Fruit fly (Drosophila melanogaster): ENCODE results near the gene CG13116.

The CG13116 gene

DNA sequence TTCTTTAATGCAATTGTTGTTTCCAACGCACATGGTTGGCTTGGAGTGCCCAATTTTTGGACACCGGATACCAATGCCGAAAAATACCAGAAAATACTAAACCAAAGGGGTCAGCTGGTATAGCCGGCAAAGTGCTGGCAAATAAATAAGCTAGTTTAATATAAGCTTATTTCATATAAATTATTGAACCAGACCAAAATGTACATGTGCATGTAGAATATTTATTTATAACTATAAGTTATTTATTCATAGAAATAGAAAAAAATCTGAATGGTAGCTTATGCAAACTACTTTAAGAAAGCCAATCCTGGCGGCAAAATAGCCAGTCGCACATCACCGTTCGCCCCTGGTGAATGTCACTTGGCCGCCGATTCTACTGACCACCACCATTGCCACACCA is 29.3 kb upstream of the CG13116 start, which contains the start of gene pelo:
TSS of gene pelo (plus strand) at position 357 of the 400 bp plus-strand sequence.
- TF ChIP-seq CG8478 (optimal IDR thresholded peaks at IDR 0.05), result no peak
- TF ChIP-seq CTCF (optimal IDR thresholded peaks at IDR 0.05), result no peak

DNA sequence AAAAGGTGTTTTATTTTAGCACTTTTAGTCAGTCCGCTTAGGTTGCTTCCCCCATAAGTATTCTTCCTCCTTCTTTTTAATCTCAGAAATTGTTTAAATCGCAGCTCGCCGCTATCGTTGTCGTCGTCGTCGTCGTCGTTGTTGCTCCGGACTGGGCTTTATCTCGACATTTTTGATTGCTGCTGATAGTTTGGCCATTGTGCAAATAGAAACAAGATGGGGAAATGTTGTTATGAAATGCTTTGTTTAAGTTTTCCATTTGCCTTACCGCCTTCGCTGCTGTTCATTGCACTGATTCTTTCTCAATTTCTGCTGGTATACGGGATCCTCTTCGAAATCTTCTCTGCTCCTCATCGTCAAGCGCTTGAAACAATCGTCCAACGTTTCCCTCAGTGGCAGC is 26.7 kb upstream of the CG13116 start:
- no peak for TF ChIP-seq CG8478 (optimal IDR thresholded peaks at IDR 0.05)
- no peak for TF ChIP-seq CTCF (optimal IDR thresholded peaks at IDR 0.05)

DNA sequence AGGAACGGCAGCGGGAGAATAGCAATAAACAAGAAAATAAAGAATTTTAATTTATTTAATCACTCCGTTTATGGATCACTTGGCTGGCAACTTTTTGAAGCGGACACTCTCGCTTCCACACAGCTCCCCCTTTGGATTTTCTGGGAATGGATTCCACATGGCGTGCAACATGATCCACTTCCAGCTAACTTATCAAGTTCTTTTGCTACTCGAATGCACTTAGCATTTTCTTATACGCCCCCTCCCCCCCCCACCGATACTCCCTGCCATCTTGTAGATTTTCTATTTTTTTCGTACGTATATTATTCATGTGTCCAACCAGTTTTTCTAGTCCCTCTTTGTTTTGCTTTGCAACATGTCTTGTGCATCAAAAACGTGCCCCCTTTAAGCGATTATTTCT is 25.4 kb upstream of the CG13116 start:
- TF ChIP-seq CG8478 (optimal IDR thresholded peaks at IDR 0.05) (no peak), CTCF (optimal IDR thresholded peaks at IDR 0.05) (no peak)

DNA sequence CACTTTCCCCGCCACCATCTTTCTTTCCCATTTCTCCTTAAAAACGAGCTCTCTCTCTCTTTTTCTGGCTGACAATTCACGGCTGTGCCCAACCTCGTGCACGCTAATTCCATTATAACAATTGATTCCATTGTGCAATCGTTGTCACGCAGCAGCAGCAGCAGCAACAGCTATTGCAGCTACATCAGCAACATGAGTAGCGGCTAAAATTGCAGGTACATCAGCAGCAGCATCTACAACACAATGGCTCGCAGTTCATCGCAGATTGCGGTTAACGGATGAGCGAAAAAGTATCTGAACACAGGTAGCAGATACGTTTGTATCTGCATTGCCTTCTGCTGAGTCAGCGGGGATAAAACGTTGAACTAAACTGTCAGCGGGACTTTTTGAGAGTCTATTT is 24.4 kb upstream of the CG13116 start:
- TF ChIP-seq CTCF (optimal IDR thresholded peaks at IDR 0.05) (no peak), CG8478 (optimal IDR thresholded peaks at IDR 0.05) (no peak)

DNA sequence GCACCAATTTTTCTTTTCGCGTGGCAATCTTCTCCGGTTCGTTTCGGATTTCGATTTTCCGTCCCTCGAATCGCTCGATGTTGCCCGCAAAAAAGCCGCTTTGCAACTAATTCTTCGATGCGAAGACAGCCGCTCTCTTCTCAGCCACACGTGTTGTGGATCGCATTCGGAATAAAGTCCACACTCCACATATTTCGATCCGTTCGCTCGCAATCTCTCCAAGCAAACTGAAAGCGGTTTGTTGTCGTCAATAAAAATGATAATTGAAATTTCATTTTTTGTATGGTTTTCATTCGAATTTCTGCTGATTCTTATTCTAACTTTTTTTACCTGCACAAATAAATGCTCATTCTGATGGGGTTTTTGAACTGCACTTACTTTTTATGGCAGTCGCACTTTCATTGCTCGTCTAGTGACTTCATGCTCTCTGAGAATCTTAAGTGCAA is 23.8 kb upstream of the CG13116 start, which contains the start of gene CG31710:
TSS of gene CG31710 (minus strand) at position 83 of the 446 bp plus-strand sequence.
- TF ChIP-seq CG8478 (optimal IDR thresholded peaks at IDR 0.05) (no peak), CTCF (optimal IDR thresholded peaks at IDR 0.05) (no peak)

DNA sequence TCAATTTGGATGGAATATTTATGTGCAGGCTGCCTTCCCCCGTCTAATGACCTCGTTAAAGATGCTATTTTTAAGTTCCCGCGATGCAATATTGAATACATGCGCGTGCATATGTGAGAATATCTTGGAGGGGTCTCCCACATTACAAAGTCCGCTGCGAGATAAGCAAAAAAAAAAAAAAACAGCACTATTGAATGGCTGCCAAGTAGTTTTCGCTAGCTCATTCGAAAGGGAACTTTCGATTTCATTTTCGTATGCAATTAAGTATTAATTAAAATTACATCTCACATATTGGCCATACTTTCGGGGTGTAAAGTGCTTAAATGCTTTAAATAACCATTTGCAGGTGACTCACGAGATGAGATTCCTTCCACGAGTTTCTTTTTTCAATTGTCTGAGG is 22.6 kb upstream of the CG13116 start:
- no peak for TF ChIP-seq CTCF (optimal IDR thresholded peaks at IDR 0.05)
- TF ChIP-seq CG8478 (optimal IDR thresholded peaks at IDR 0.05), result no peak

DNA sequence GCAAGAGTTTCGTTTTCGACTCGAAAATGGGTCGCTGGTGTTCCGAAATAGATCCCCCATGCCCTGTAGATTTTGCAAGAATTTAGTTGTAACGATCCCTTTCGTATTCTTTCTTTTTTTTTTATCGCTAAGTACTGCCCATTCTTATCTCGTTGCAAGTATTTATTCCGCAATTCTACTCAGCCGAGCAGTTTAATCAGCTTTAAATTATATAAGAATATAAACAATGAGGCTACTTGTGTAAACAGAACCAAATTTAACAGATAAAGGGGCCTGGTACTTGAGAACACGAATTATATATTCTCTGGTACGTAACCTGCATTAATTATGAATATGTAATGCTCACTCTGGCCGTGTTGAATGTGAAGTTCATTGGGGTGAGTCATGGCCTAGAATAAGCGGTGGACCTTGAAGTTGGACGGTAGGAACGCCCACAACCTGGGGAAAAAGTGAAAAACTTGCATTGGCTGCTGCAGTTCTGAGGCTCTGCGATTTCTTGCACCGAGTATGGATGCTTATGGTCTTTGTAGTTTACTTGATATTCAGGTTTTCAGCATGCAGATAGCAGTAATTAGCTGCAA is 22.1 kb upstream of the CG13116 start:
- TF ChIP-seq CG8478 (optimal IDR thresholded peaks at IDR 0.05) (no peak), CTCF (optimal IDR thresholded peaks at IDR 0.05) (no peak)

DNA sequence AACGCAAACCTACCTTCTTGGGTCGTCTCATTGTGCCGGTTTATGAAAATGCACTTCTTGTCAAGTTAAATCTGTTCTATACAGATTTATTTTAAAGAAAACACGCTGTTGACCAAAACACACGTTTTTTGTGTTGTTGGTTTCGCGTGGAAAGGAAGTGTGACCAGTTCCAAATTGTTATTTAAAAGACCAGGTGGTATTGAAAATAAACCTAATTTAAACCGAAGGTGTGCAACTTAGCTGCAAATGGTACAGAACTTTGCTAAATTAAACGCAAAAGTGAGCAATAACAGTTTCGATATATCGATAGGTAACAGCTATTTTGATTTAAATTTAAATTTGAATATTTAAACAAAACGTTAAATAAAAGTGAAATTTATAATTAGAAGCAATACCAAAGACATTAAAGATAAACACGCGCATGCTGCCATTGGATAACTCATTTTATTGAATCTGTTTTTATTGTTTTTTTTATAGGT is 18.6 kb upstream of the CG13116 start, which contains the start of gene CG4364:
TSS of gene CG4364 (minus strand) at position 165 of the 479 bp plus-strand sequence.
- peak; percentile 26 to 49 for TF ChIP-seq CTCF (optimal IDR thresholded peaks at IDR 0.05)
- TF ChIP-seq CG8478 (optimal IDR thresholded peaks at IDR 0.05), result no peak

DNA sequence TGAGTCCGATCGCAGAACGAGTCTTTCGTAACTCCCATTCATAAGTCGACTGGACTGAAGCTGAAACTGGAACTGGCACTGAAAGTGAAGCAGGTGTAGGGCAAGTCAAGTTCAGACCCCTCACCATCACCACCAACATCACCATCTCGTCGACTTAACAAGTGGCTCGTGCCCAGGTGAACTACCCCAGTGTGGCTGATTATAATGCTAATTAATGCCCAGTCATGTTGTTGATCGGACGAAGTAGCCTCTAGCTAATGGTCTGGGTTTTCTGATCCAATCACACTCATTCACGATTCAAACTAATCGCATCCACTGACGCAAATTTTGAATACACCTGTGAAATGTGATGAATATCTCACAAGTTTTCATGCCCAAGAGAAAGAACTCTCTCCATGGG is 949 bp upstream of the CG13116 start:
- no peak for TF ChIP-seq CG8478 (optimal IDR thresholded peaks at IDR 0.05)
- no peak for TF ChIP-seq CTCF (optimal IDR thresholded peaks at IDR 0.05)

DNA sequence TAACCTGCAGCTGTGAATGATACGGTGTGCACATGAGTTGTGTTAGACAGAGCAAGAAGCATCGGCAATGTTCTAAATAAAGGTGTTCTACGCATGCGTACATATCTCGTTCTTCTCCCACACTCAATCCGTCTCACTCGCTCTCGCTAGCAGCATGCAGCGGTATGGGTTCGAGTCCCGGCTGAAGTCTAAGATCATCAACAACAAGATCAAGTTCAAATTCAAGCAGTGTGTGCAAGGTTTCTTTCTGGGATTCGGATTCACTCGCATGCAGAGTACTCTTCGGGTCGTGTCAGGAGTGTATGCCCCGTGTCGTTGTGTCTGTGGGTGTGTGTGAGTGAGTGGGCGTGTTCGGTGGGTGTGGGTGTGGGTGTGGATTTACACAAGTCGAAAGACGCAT is 1.5 kb downstream of the CG13116 start:
- no peak for TF ChIP-seq CG8478 (optimal IDR thresholded peaks at IDR 0.05)
- peak; percentile 75 to 88 for TF ChIP-seq CTCF (optimal IDR thresholded peaks at IDR 0.05)

DNA sequence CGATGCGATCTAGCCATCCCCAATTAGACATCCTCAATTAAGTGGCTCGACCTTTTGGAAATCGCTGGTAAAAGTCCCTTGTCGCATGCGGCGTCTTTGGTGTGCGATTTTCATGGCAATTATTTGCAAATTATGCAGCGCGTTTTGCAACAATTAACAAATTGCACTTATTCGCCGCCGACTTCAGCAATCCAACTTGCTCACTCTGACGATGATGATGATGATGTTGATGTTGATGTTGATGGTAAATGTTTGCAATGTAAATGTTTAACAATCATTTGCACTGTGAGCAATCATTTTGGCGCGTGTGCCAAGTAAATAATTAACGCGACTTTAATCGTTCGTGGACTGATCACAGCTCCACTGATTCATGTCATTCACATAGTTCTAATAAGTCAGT is 4.4 kb downstream of the CG13116 start:
- TF ChIP-seq CG8478 (optimal IDR thresholded peaks at IDR 0.05) (no peak), CTCF (optimal IDR thresholded peaks at IDR 0.05) (no peak)

DNA sequence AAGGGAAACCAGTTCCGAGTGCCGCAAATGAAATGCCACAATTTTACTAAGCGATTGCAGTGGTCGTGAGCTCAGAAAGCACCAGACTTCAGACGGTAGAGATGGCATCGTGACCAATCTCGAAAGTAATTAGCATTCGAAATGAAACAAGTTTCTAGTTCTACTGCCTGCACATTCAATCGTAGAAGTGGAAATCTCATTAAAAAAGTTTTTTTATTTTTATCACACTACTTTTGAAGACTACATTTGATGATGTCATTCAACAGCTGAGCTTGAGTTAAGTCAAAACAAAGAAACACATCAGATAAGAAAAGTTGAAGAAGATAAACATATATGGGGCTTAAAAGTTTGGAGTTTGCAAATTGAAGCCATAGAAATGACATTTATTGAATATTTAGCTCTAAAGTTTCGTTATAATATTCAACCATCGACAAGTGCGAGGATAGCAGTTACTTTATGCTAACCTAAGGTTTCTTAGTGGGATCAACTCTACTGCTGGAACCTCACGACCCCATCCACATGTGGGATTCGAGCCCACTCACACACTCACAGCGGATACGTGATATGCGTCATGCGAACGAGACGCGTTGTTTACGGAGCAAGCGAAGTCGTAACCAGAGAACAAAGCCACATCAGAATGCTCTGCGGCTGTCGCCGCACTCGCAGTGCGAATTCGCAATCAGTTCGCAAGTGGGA is 6.4 kb downstream of the CG13116 start, which contains the start of gene CG13117:
TSS of gene CG13117 (plus strand) at position 646 of the 696 bp plus-strand sequence.
- no peak for TF ChIP-seq CG8478 (optimal IDR thresholded peaks at IDR 0.05)
- TF ChIP-seq CTCF (optimal IDR thresholded peaks at IDR 0.05), result no peak

DNA sequence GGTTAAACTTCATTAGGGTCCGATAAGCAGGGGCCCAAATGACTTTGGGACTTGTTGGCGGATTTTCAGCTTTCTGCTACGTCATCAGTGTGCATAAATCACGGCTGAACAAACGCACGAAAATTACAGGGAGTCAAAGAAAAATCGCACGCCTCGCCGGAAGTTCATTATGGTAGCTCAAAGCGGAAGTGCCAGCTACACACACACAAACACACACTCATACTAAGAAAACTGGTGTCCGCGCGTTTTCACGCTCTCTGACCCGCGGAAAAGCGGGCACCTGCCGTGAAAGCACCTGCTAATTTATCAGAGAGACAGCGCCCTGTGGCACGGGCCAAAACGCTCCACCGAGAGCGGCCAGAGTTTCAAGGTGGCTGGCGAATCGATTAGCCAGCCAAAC is 7.6 kb downstream of the CG13116 start:
- no peak for TF ChIP-seq CTCF (optimal IDR thresholded peaks at IDR 0.05)
- TF ChIP-seq CG8478 (optimal IDR thresholded peaks at IDR 0.05), result no peak

DNA sequence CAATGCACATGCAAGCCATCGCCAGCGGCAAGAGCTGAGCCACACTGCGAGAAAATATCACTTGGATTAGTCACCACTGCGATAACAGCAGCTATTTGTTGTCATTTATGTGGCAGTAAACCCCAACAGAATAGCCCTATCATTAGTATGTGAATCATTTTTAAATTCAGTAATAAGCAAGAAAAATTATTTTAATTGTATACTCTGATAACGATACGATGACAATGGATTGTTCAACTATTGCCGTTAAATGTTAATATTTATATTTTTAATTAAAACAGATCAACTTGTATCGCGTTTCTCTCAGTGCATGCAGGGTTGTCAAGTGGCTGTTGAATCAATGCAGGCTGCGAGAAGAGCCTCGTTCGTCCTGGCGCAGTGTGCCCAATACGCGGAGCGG is 8.1 kb downstream of the CG13116 start:
- TF ChIP-seq CG8478 (optimal IDR thresholded peaks at IDR 0.05), result no peak

DNA sequence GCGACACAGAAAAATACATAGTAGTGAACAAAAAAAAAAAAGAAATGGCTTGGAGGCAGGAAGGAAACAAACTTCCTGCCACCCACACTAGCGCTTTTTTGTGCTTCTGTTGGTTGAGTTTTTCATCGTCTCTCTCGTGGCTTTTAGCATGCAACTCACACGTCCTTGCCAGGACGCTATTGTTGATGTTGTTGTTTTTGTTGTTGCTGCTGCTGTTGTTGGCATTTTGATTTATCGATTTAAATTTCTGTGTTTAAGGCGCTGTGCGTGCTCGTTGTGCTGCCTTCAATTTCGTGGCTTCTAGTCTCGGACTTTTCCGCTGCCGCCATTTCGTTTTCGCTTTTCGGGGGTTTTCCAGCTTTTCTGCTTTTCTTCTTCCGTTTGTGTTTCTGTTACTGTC is 9.9 kb downstream of the CG13116 start:
- TF ChIP-seq CG8478 (optimal IDR thresholded peaks at IDR 0.05), result no peak
- TF ChIP-seq CTCF (optimal IDR thresholded peaks at IDR 0.05), result no peak

DNA sequence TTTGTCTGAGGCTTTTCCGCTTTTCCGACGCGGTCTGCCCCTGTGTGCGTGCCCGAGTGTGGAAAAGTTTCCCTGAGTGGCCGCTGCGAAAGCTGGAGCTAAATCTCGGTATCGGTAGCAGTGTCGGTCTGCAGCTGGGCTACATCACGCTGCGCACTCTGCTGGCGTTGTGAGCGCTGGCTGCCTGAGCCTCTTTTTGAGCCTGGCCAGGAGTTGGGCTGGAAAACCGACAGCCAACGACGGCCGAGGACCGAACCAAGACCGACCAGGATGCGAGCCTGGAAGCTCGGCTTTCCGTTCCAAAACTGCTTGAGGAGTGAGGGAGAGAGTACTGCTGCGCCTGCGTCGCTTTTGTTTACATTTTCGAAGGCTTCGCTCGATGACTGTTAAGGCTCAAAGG is 14.1 kb downstream of the CG13116 start:
- no peak for TF ChIP-seq CTCF (optimal IDR thresholded peaks at IDR 0.05)
- no peak for TF ChIP-seq CG8478 (optimal IDR thresholded peaks at IDR 0.05)

Data from S2 (cell line).